Fruit fly (Drosophila melanogaster) whole organism, pupa: ENCODE results near the gene Pak3.

Source experiments
- CG10348 ChIP-seq: fragments of 200-800 bp; sonication (Bioruptor generic); IDR thresholded peaks from 2 replicates; pipeline ENCODE4 v1.3.6; 2022; ENCODE audit warnings: missing biosample characterization, missing genetic modification characterization
- CG13204 ChIP-seq: fragments of 200-800 bp; sonication (Bioruptor generic); optimal IDR thresholded peaks from 2 replicates; lab custom pipeline; 2018; ENCODE audit warnings: missing biosample characterization, mild to moderate bottlenecking, missing genetic modification characterization, moderate library complexity
- CG15710 ChIP-seq: fragments of 200-800 bp; sonication (Bioruptor generic); optimal IDR thresholded peaks from 2 replicates; lab custom pipeline; 2018; ENCODE audit warnings: missing biosample characterization, mild to moderate bottlenecking, missing genetic modification characterization, moderate library complexity
- CG32121 ChIP-seq: fragments of 200-800 bp; sonication (Bioruptor generic); IDR thresholded peaks from 2 replicates; pipeline ENCODE4 v1.3.6; 2022; ENCODE audit warnings: missing biosample characterization, missing genetic modification characterization
- CG34367 ChIP-seq: fragments of 200-800 bp; sonication (Bioruptor generic); optimal IDR thresholded peaks from 2 replicates; lab custom pipeline; 2018; ENCODE audit warnings: missing biosample characterization, mild to moderate bottlenecking, missing genetic modification characterization
- CG4496 ChIP-seq: fragments of 200-800 bp; sonication (Bioruptor generic); IDR thresholded peaks from 3 replicates; pipeline ENCODE4 v1.3.6; 2022; ENCODE audit warnings: missing biosample characterization, missing genetic modification characterization
- CG8159 ChIP-seq: fragments of 200-800 bp; sonication (Bioruptor generic); optimal IDR thresholded peaks from 3 replicates; lab custom pipeline; 2018; ENCODE audit warnings: missing biosample characterization, mild to moderate bottlenecking, missing genetic modification characterization, moderate library complexity
- Pif1A ChIP-seq: fragments of 200-800 bp; sonication (Bioruptor generic); optimal IDR thresholded peaks from 3 replicates; lab custom pipeline; 2016; ENCODE audit warnings: missing biosample characterization, missing genetic modification characterization
- Pif1B ChIP-seq: fragments of 200-800 bp; sonication (Bioruptor generic); optimal IDR thresholded peaks from 3 replicates; lab custom pipeline; 2016; ENCODE audit warnings: missing biosample characterization, missing genetic modification characterization
- Snoo ChIP-seq: fragments of 200-800 bp; sonication (Bioruptor generic); optimal IDR thresholded peaks from 3 replicates; lab custom pipeline; 2017; ENCODE audit warnings: missing biosample characterization, mild to moderate bottlenecking, missing genetic modification characterization, inconsistent platforms
- fd96Ca ChIP-seq: fragments of 200-800 bp; sonication (Bioruptor generic); IDR thresholded peaks from 3 replicates; pipeline ENCODE4 v1.3.6; 2022; ENCODE audit warnings: missing biosample characterization, missing genetic modification characterization
- gl ChIP-seq: fragments of 200-800 bp; sonication (Bioruptor generic); optimal IDR thresholded peaks from 2 replicates; lab custom pipeline; 2018; ENCODE audit warnings: missing biosample characterization, mild to moderate bottlenecking, missing genetic modification characterization

dm6 chr3R:16485487-16486233 is 32.0 kb upstream of the Pak3 start:
- TF ChIP-seq CG8159 (no peak), Snoo (tag; lab: Kevin White, UChicago) (no peak), CG15710 (no peak), CG13204 (GFP tag; lab: Kevin White, UChicago) (no peak), CG34367 (tag; lab: Kevin White, UChicago) (no peak), gl (tag; lab: Kevin White, UChicago) (no peak), CG4496 (GFP tag; lab: Robert Waterston, UW) (no peak), CG10348 (GFP tag; lab: Robert Waterston, UW) (no peak), fd96Ca (GFP tag; lab: Robert Waterston, UW) (no peak), Pif1A (GFP tag; lab: Kevin White, UChicago) (no peak), Pif1B (GFP tag; lab: Kevin White, UChicago) (no peak), CG32121 (no peak)
